Fruit fly (Drosophila melanogaster) whole organism, embryonic: ENCODE results near the gene CG13306.

ENCODE experiments used
- CG10462 ChIP-seq: fragments of 200-800 bp; sonication (Bioruptor generic); optimal IDR thresholded peaks from 2 replicates; lab custom pipeline; 2016; ENCODE audit warnings: missing biosample characterization, missing genetic modification characterization
- CG10654 ChIP-seq: fragments of 200-800 bp; sonication (Bioruptor generic); optimal IDR thresholded peaks from 2 replicates; lab custom pipeline; 2016; ENCODE audit warnings: missing biosample characterization, missing genetic modification characterization
- CG16813 ChIP-seq: fragments of 200-800 bp; sonication (Bioruptor generic); IDR thresholded peaks from 3 replicates; pipeline ENCODE4 v1.3.6; 2022; ENCODE audit warnings: missing biosample characterization, missing genetic modification characterization; ENCODE audit not compliant: partially characterized antibody
- CG17186 ChIP-seq: fragments of 200-800 bp; sonication (Bioruptor generic); optimal IDR thresholded peaks from 3 replicates; lab custom pipeline; 2017; ENCODE audit warnings: missing biosample characterization, missing genetic modification reagents, missing genetic modification characterization
- CG17829 ChIP-seq: fragments of 200-800 bp; optimal IDR thresholded peaks from 2 replicates; lab custom pipeline; 2019; ENCODE audit warnings: missing biosample characterization, mild to moderate bottlenecking, missing genetic modification characterization, moderate library complexity
- CG18619 ChIP-seq: fragments of 200-800 bp; sonication (Bioruptor generic); optimal IDR thresholded peaks from 3 replicates; lab custom pipeline; 2017; ENCODE audit warnings: missing biosample characterization, mild to moderate bottlenecking, missing genetic modification characterization
- CG30020 ChIP-seq: fragments of 200-800 bp; optimal IDR thresholded peaks from 2 replicates; lab custom pipeline; 2019; ENCODE audit warnings: missing biosample characterization, mild to moderate bottlenecking, missing genetic modification characterization, moderate library complexity
- CG31388 ChIP-seq: fragments of 200-800 bp; sonication (Bioruptor generic); optimal IDR thresholded peaks from 2 replicates; lab custom pipeline; 2016; ENCODE audit warnings: missing biosample characterization, missing genetic modification characterization
- CG3407 ChIP-seq: fragments of 200-800 bp; sonication (Bioruptor generic); optimal IDR thresholded peaks from 2 replicates; lab custom pipeline; 2018; ENCODE audit warnings: missing biosample characterization, mild to moderate bottlenecking, missing genetic modification characterization
- CG4820 ChIP-seq: fragments of 200-800 bp; sonication (Bioruptor generic); optimal IDR thresholded peaks from 3 replicates; lab custom pipeline; 2016; ENCODE audit warnings: missing biosample characterization, missing genetic modification characterization
- CG5180 ChIP-seq: fragments of 200-800 bp; sonication (Bioruptor generic); optimal IDR thresholded peaks from 3 replicates; lab custom pipeline; 2017; ENCODE audit warnings: missing biosample characterization, missing genetic modification characterization, mild to moderate bottlenecking, moderate library complexity, missing genetic modification reagents
- CG7928 ChIP-seq: fragments of 200-800 bp; sonication (Bioruptor generic); optimal IDR thresholded peaks from 2 replicates; lab custom pipeline; 2017; ENCODE audit warnings: missing biosample characterization, mild to moderate bottlenecking, missing genetic modification characterization
- CG8281 ChIP-seq: fragments of 200-800 bp; sonication (Bioruptor generic); optimal IDR thresholded peaks from 2 replicates; lab custom pipeline; 2018; ENCODE audit warnings: missing biosample characterization, mild to moderate bottlenecking, missing genetic modification characterization, moderate library complexity
- Dip3 ChIP-seq: fragments of 200-800 bp; sonication (Bioruptor generic); optimal IDR thresholded peaks from 3 replicates; lab custom pipeline; 2016; ENCODE audit warnings: missing biosample characterization, missing genetic modification characterization
- Eip74EF ChIP-seq, 2 experiments: fragments of 200-800 bp in 1 of 2; fragments of >200 bp in 1 of 2; sonication (Bioruptor generic) in 1 of 2; optimal IDR thresholded peaks; 2 replicates each; lab custom pipeline; 2017 to 2019; ENCODE audit warnings: missing biosample characterization in 2 of 2, missing genetic modification characterization in 2 of 2, mild to moderate bottlenecking in 1 of 2, moderate library complexity in 1 of 2
- Ets65A ChIP-seq: fragments of 200-800 bp; sonication (Bioruptor generic); peaks from one replicate; lab custom pipeline; 2016; ENCODE audit warnings: missing biosample characterization, missing genetic modification characterization
- Ets97D ChIP-seq: fragments of 200-800 bp; sonication (Bioruptor generic); optimal IDR thresholded peaks from 3 replicates; lab custom pipeline; 2016; ENCODE audit warnings: missing biosample characterization, missing genetic modification characterization
- HLH3B ChIP-seq: fragments of 200-800 bp; sonication (Bioruptor generic); IDR thresholded peaks from 2 replicates; pipeline ENCODE4 v1.3.6; 2022; ENCODE audit warnings: missing biosample characterization, missing genetic modification characterization
- MBD-R2 ChIP-seq: fragments of 200-800 bp; sonication (Bioruptor generic); IDR thresholded peaks from 2 replicates; pipeline ENCODE4 v1.3.6; 2022; ENCODE audit warnings: missing biosample characterization, missing genetic modification characterization
- MTF-1 ChIP-seq: fragments of 200-800 bp; sonication (Bioruptor generic); optimal IDR thresholded peaks from 2 replicates; lab custom pipeline; 2018; ENCODE audit warnings: missing biosample characterization, mild to moderate bottlenecking, missing genetic modification characterization, borderline replicate concordance
- Mrtf ChIP-seq: fragments of 200-800 bp; sonication (Bioruptor generic); IDR thresholded peaks from 3 replicates; pipeline ENCODE4 v1.3.6; 2022; ENCODE audit warnings: missing biosample characterization, missing genetic modification characterization
- Sox102F ChIP-seq: fragments of 200-800 bp; sonication (Bioruptor generic); optimal IDR thresholded peaks from 2 replicates; lab custom pipeline; 2018; ENCODE audit warnings: missing biosample characterization, mild to moderate bottlenecking, missing genetic modification characterization, moderate library complexity
- Spps ChIP-seq: fragments of 200-800 bp; sonication (Bioruptor generic); optimal IDR thresholded peaks from 2 replicates; lab custom pipeline; 2018; ENCODE audit warnings: missing biosample characterization, mild to moderate bottlenecking, missing genetic modification characterization
- Stat92E ChIP-seq, 3 experiments: fragments of >200 bp in 2 of 3; fragments of 200-800 bp in 1 of 3; sonication (Bioruptor generic) in 1 of 3; optimal IDR thresholded peaks; 2 replicates each; lab custom pipeline; 2017 to 2019; ENCODE audit warnings: missing biosample characterization in 3 of 3, missing genetic modification characterization in 3 of 3, mild to moderate bottlenecking in 1 of 3, moderate library complexity in 1 of 3
- Xrp1 ChIP-seq: fragments of 200-800 bp; sonication (Bioruptor generic); IDR thresholded peaks from 2 replicates; pipeline ENCODE4 v1.3.6; 2022; ENCODE audit warnings: missing biosample characterization, missing genetic modification characterization
- bbx ChIP-seq: fragments of 200-800 bp; sonication (Bioruptor generic); IDR thresholded peaks from 2 replicates; pipeline ENCODE4 v1.3.6; 2022; ENCODE audit warnings: missing biosample characterization, missing genetic modification characterization; ENCODE audit not compliant: partially characterized antibody
- corto ChIP-seq: fragments of 200-800 bp; sonication (Bioruptor generic); optimal IDR thresholded peaks from 2 replicates; lab custom pipeline; 2016; ENCODE audit warnings: missing biosample characterization, mild to moderate bottlenecking, missing genetic modification characterization, moderate library complexity
- crp ChIP-seq, 2 experiments: fragments of 200-800 bp; sonication (Bioruptor generic); optimal IDR thresholded peaks; 2 replicates in 1 of 2; 3 replicates in 1 of 2; lab custom pipeline; 2017; ENCODE audit warnings: missing biosample characterization in 2 of 2, missing genetic modification characterization in 2 of 2, mild to moderate bottlenecking in 1 of 2, moderate library complexity in 1 of 2
- dati ChIP-seq: fragments of 200-800 bp; sonication (Bioruptor generic); IDR thresholded peaks from 2 replicates; pipeline ENCODE4 v1.3.6; 2022; ENCODE audit warnings: missing biosample characterization, missing genetic modification characterization
- fd3F ChIP-seq: fragments of 200-800 bp; sonication (Bioruptor generic); optimal IDR thresholded peaks from 2 replicates; lab custom pipeline; 2018; ENCODE audit warnings: missing biosample characterization, mild to moderate bottlenecking, missing genetic modification characterization, moderate library complexity
- fru ChIP-seq: fragments of >200 bp; optimal IDR thresholded peaks from 2 replicates; lab custom pipeline; 2017
- gfzf ChIP-seq: fragments of 200-800 bp; sonication (Bioruptor generic); optimal IDR thresholded peaks from 2 replicates; lab custom pipeline; 2016; ENCODE audit warnings: missing biosample characterization, mild to moderate bottlenecking, missing genetic modification characterization, moderate library complexity
- gt ChIP-seq: fragments of 200-800 bp; sonication (Bioruptor generic); IDR thresholded peaks from 2 replicates; pipeline ENCODE4 v1.3.6; 2022; ENCODE audit warnings: missing biosample characterization, missing genetic modification characterization
- ham ChIP-seq: fragments of 200-800 bp; sonication (Bioruptor generic); IDR thresholded peaks from 2 replicates; pipeline ENCODE4 v1.3.6; 2022; ENCODE audit warnings: missing biosample characterization, missing genetic modification characterization
- ind ChIP-seq: fragments of 200-800 bp; sonication (Bioruptor generic); optimal IDR thresholded peaks from 3 replicates; lab custom pipeline; 2016; ENCODE audit warnings: missing biosample characterization, missing genetic modification characterization
- jumu ChIP-seq: fragments of 200-800 bp; sonication (Bioruptor generic); optimal IDR thresholded peaks from 3 replicates; lab custom pipeline; 2016; ENCODE audit warnings: missing biosample characterization, missing genetic modification characterization
- maf-S ChIP-seq: fragments of 200-800 bp; sonication (Bioruptor generic); optimal IDR thresholded peaks from 2 replicates; lab custom pipeline; 2016; ENCODE audit warnings: missing biosample characterization, missing genetic modification characterization
- nau ChIP-seq: fragments of 200-800 bp; sonication (Bioruptor generic); optimal IDR thresholded peaks from 3 replicates; lab custom pipeline; 2017; ENCODE audit warnings: missing biosample characterization, mild to moderate bottlenecking, missing genetic modification characterization, missing genetic modification reagents
- nerfin-1 ChIP-seq: fragments of 200-800 bp; sonication (Bioruptor generic); optimal IDR thresholded peaks from 3 replicates; lab custom pipeline; 2019; ENCODE audit warnings: missing biosample characterization, mild to moderate bottlenecking, missing genetic modification characterization, moderate library complexity
- nerfin-2 ChIP-seq: fragments of 200-800 bp; sonication (Bioruptor generic); IDR thresholded peaks from 2 replicates; pipeline ENCODE4 v1.3.6; 2022; ENCODE audit warnings: missing biosample characterization, missing genetic modification characterization; ENCODE audit not compliant: partially characterized antibody
- oc ChIP-seq: fragments of 200-800 bp; sonication (Bioruptor generic); optimal IDR thresholded peaks from 2 replicates; lab custom pipeline; 2018; ENCODE audit warnings: missing biosample characterization, mild to moderate bottlenecking, missing genetic modification characterization, moderate library complexity
- otp ChIP-seq: fragments of 200-800 bp; sonication (Bioruptor generic); IDR thresholded peaks from 3 replicates; pipeline ENCODE4, ENCODE4 v1.3.6; 2022; ENCODE audit warnings: missing biosample characterization, missing genetic modification characterization
- prd ChIP-seq, 3 experiments: fragments of >200 bp in 2 of 3; fragments of 200-800 bp in 1 of 3; sonication (Bioruptor generic) in 1 of 3; optimal IDR thresholded peaks in 2 of 3; IDR thresholded peaks in 1 of 3; 2 replicates in 2 of 3; 3 replicates in 1 of 3; pipeline versions ENCODE4 v1.3.6 to Lab custom; 2017 to 2022; ENCODE audit warnings: missing biosample characterization in 1 of 3, missing genetic modification characterization in 1 of 3
- rib ChIP-seq: fragments of 200-800 bp; sonication (Bioruptor generic); IDR thresholded peaks from 2 replicates; pipeline ENCODE4 v1.3.6; 2022; ENCODE audit warnings: missing biosample characterization, missing genetic modification characterization
- stc ChIP-seq: fragments of 200-800 bp; sonication (Bioruptor generic); IDR thresholded peaks from 2 replicates; pipeline ENCODE4 v1.3.6; 2022; ENCODE audit warnings: missing biosample characterization, missing genetic modification characterization
- tna ChIP-seq: fragments of 200-800 bp; sonication (Bioruptor generic); IDR thresholded peaks from 2 replicates; pipeline ENCODE4 v1.3.6; 2022; ENCODE audit warnings: missing biosample characterization, missing genetic modification characterization; ENCODE audit not compliant: partially characterized antibody
- zen2 ChIP-seq: fragments of 200-800 bp; sonication (Bioruptor generic); IDR thresholded peaks from 3 replicates; pipeline ENCODE4 v1.3.6; 2022; ENCODE audit warnings: missing biosample characterization, missing genetic modification characterization; ENCODE audit not compliant: partially characterized antibody
- zf30C ChIP-seq: fragments of 200-800 bp; sonication (Bioruptor generic); optimal IDR thresholded peaks from 3 replicates; lab custom pipeline; 2018; ENCODE audit warnings: missing biosample characterization, mild to moderate bottlenecking, missing genetic modification characterization

Gene CG13306

dm6 chr3L:8700643-8701208 is 48.8 kb downstream of the CG13306 start (continued):
- no peak for TF ChIP-seq zen2 (GFP tag; lab: Robert Waterston, UW)
- TF ChIP-seq prd (optimal IDR thresholded peaks at IDR 0.05; lab: Kevin White, UChicago) = no peak
- TF ChIP-seq prd (GFP tag; IDR thresholded peaks at IDR 0.05; lab: Robert Waterston, UW) = peak; percentile 85
- TF ChIP-seq ind (GFP tag; lab: Kevin White, UChicago) = peak; percentile 79
- no peak for TF ChIP-seq bbx (GFP tag; lab: Robert Waterston, UW)
- peak; percentile 52 for TF ChIP-seq corto (GFP tag; lab: Kevin White, UChicago)
- TF ChIP-seq Spps (tag; lab: Kevin White, UChicago) = peak; percentile 12
- TF ChIP-seq CG8281 (tag; lab: Kevin White, UChicago) = peak; percentile 38
- TF ChIP-seq HLH3B = peak; percentile 62
- peak; percentile 6 for TF ChIP-seq CG17186 (GFP tag; lab: Kevin White, UChicago)
- peak; percentile 96 for TF ChIP-seq Ets65A (GFP tag; lab: Kevin White, UChicago)
- peak; percentile 74 for TF ChIP-seq jumu
- peak; percentile 43 for TF ChIP-seq CG7928
- peak; percentile 34 for TF ChIP-seq CG3407 (GFP tag; lab: Kevin White, UChicago)
- no peak for TF ChIP-seq CG16813 (GFP tag; lab: Robert Waterston, UW)
- TF ChIP-seq CG4820 (GFP tag; lab: Kevin White, UChicago) = peak; percentile 79
- no peak for TF ChIP-seq Stat92E (GFP tag; optimal IDR thresholded peaks at IDR 0.05; lab: Kevin White, UChicago)
- TF ChIP-seq Mrtf (GFP tag; lab: Robert Waterston, UW) = peak; percentile 60; the same call in 1 of the 3 replicates
- TF ChIP-seq nerfin-2 (GFP tag; lab: Robert Waterston, UW) = no peak
- TF ChIP-seq stc (GFP tag; lab: Robert Waterston, UW) = peak; percentile 65
- TF ChIP-seq CG10654 (GFP tag; lab: Kevin White, UChicago) = peak; percentile 69
- TF ChIP-seq zf30C (GFP tag; lab: Kevin White, UChicago) = peak; percentile 77
- peak; percentile 46 for TF ChIP-seq CG5180 (GFP tag; lab: Kevin White, UChicago)
- TF ChIP-seq MBD-R2 (GFP tag; lab: Robert Waterston, UW) = peak; percentile 55
- TF ChIP-seq MTF-1 (GFP tag; lab: Kevin White, UChicago) = no peak
- peak; percentile 38 for TF ChIP-seq CG30020 (tag; lab: Kevin White, UChicago)
- peak; percentile 13 for TF ChIP-seq CG31388 (GFP tag; lab: Kevin White, UChicago)
- peak; percentile 72 for TF ChIP-seq CG17829
- TF ChIP-seq otp (GFP tag; lab: Robert Waterston, UW) = peak; percentile 76; the same call in 2 of the 3 replicates
- TF ChIP-seq nau (GFP tag; lab: Kevin White, UChicago) = peak; percentile 59
- peak; percentile 74 for TF ChIP-seq Dip3
- TF ChIP-seq CG18619 (GFP tag; lab: Kevin White, UChicago) = peak; percentile 80
- no peak for TF ChIP-seq gt
- TF ChIP-seq gfzf (GFP tag; lab: Kevin White, UChicago) = no peak
- peak in 1 of 2 experiments; percentile 62 for TF ChIP-seq Eip74EF (GFP tag; optimal IDR thresholded peaks at IDR 0.05; lab: Kevin White, UChicago)
- TF ChIP-seq rib (GFP tag; lab: Robert Waterston, UW) = no peak
- TF ChIP-seq fd3F (GFP tag; lab: Kevin White, UChicago) = peak; percentile 73
- peak in 1 of 2 experiments; percentile 3 for TF ChIP-seq crp (GFP tag; optimal IDR thresholded peaks at IDR 0.05; lab: Kevin White, UChicago)
- TF ChIP-seq fru = no peak
- TF ChIP-seq Sox102F (GFP tag; lab: Kevin White, UChicago) = peak; percentile 88
- peak; percentile 45 for TF ChIP-seq CG10462 (GFP tag; lab: Kevin White, UChicago)
- TF ChIP-seq Ets97D (GFP tag; lab: Kevin White, UChicago) = peak; percentile 49
- TF ChIP-seq dati (GFP tag; lab: Robert Waterston, UW) = no peak
- TF ChIP-seq nerfin-1 (tag; lab: Kevin White, UChicago) = peak; percentile 36
- no peak for TF ChIP-seq tna (GFP tag; lab: Robert Waterston, UW)
- no peak for TF ChIP-seq oc
- peak; percentile 66 for TF ChIP-seq ham (GFP tag; lab: Robert Waterston, UW)
- TF ChIP-seq maf-S (GFP tag; lab: Kevin White, UChicago) = peak; percentile 70
- peak; percentile 82 for TF ChIP-seq Xrp1 (GFP tag; lab: Robert Waterston, UW)
